Fruit fly (Drosophila melanogaster) whole organism, embryonic: ENCODE results near the gene CG31776.
A peak's percentile ranks its signal among the peaks of the same experiment; 100 is the strongest.

ENCODE experiments used
- Bdp1 ChIP-seq: fragments of 200-800 bp; sonication (Bioruptor generic); optimal IDR thresholded peaks from 3 replicates; lab custom pipeline; 2016; ENCODE audit warnings: missing biosample characterization, missing genetic modification characterization
- Bgb ChIP-seq: fragments of 200-800 bp; sonication (Bioruptor generic); IDR thresholded peaks from 2 replicates; pipeline ENCODE4 v1.3.6; 2022; ENCODE audit warnings: missing biosample characterization, missing genetic modification characterization; ENCODE audit not compliant: partially characterized antibody
- CG10274 ChIP-seq: fragments of 200-800 bp; sonication (Bioruptor generic); optimal IDR thresholded peaks from 3 replicates; lab custom pipeline; 2017; ENCODE audit warnings: missing biosample characterization, mild to moderate bottlenecking, missing genetic modification characterization
- CG10543 ChIP-seq: fragments of 200-800 bp; sonication (Bioruptor generic); optimal IDR thresholded peaks from 3 replicates; lab custom pipeline; 2017; ENCODE audit warnings: missing biosample characterization, mild to moderate bottlenecking, missing genetic modification characterization, moderate library complexity
- CG11456 ChIP-seq: fragments of 200-800 bp; sonication (Bioruptor generic); IDR thresholded peaks from 3 replicates; pipeline ENCODE4 v1.3.6; 2022; ENCODE audit warnings: missing biosample characterization, missing genetic modification characterization
- CG13123 ChIP-seq: fragments of 200-800 bp; sonication (Bioruptor generic); optimal IDR thresholded peaks from 2 replicates; lab custom pipeline; 2016; ENCODE audit warnings: missing biosample characterization, missing genetic modification characterization
- CG13775 ChIP-seq: fragments of 200-800 bp; sonication (Bioruptor generic); optimal IDR thresholded peaks from 3 replicates; lab custom pipeline; 2017; ENCODE audit warnings: missing biosample characterization, mild to moderate bottlenecking, missing genetic modification characterization
- CG14965 ChIP-seq: fragments of 200-800 bp; sonication (Bioruptor generic); optimal IDR thresholded peaks from 2 replicates; lab custom pipeline; 2016; ENCODE audit warnings: missing biosample characterization, missing genetic modification characterization, borderline replicate concordance
- CG15011 ChIP-seq: fragments of 200-800 bp; sonication (Bioruptor generic); optimal IDR thresholded peaks from 3 replicates; lab custom pipeline; 2018; ENCODE audit warnings: missing biosample characterization, mild to moderate bottlenecking, missing genetic modification characterization
- CG17328 ChIP-seq: fragments of 200-800 bp; sonication (Bioruptor generic); IDR thresholded peaks from 2 replicates; pipeline ENCODE4 v1.3.6; 2022; ENCODE audit warnings: missing biosample characterization, missing genetic modification characterization
- CG17359 ChIP-seq: fragments of 200-800 bp; sonication (Bioruptor generic); optimal IDR thresholded peaks from 3 replicates; lab custom pipeline; 2018; ENCODE audit warnings: missing biosample characterization, mild to moderate bottlenecking, missing genetic modification characterization, moderate library complexity
- CG17361 ChIP-seq: fragments of 200-800 bp; sonication (Bioruptor generic); IDR thresholded peaks from 3 replicates; pipeline ENCODE4 v1.3.6; 2022; ENCODE audit warnings: missing biosample characterization, missing genetic modification characterization
- CG17912 ChIP-seq: fragments of 200-800 bp; sonication (Bioruptor generic); optimal IDR thresholded peaks from 2 replicates; lab custom pipeline; 2018; ENCODE audit warnings: missing biosample characterization, mild to moderate bottlenecking, missing genetic modification characterization
- CG18619 ChIP-seq: fragments of 200-800 bp; sonication (Bioruptor generic); optimal IDR thresholded peaks from 3 replicates; lab custom pipeline; 2017; ENCODE audit warnings: missing biosample characterization, mild to moderate bottlenecking, missing genetic modification characterization
- CG2116 ChIP-seq: fragments of 200-800 bp; sonication (Bioruptor generic); optimal IDR thresholded peaks from 3 replicates; lab custom pipeline; 2018; ENCODE audit warnings: missing biosample characterization, mild to moderate bottlenecking, missing genetic modification characterization
- CG30020 ChIP-seq: fragments of 200-800 bp; optimal IDR thresholded peaks from 2 replicates; lab custom pipeline; 2019; ENCODE audit warnings: missing biosample characterization, mild to moderate bottlenecking, missing genetic modification characterization, moderate library complexity
- CG4328 ChIP-seq: fragments of 200-800 bp; sonication (Bioruptor generic); optimal IDR thresholded peaks from 3 replicates; lab custom pipeline; 2017; ENCODE audit warnings: missing biosample characterization, missing genetic modification reagents, missing genetic modification characterization
- CG7556 ChIP-seq: fragments of 200-800 bp; sonication (Bioruptor generic); optimal IDR thresholded peaks from 2 replicates; lab custom pipeline; 2017; ENCODE audit warnings: missing biosample characterization, mild to moderate bottlenecking, missing genetic modification characterization
- CG7987 ChIP-seq: fragments of 200-800 bp; sonication (Bioruptor generic); optimal IDR thresholded peaks from 2 replicates; lab custom pipeline; 2018; ENCODE audit warnings: missing biosample characterization, mild to moderate bottlenecking, missing genetic modification characterization, moderate library complexity
- CG8944 ChIP-seq: fragments of 200-800 bp; sonication (Bioruptor generic); optimal IDR thresholded peaks from 3 replicates; lab custom pipeline; 2016; ENCODE audit warnings: missing biosample characterization, missing genetic modification characterization
- CkIIα-i1 ChIP-seq: fragments of 200-800 bp; sonication (Bioruptor generic); IDR thresholded peaks from 2 replicates; pipeline ENCODE4 v1.3.6; 2022; ENCODE audit warnings: missing biosample characterization, missing genetic modification characterization
- D19A ChIP-seq: fragments of 200-800 bp; optimal IDR thresholded peaks from 3 replicates; lab custom pipeline; 2019; ENCODE audit warnings: missing biosample characterization, mild to moderate bottlenecking, missing genetic modification characterization, moderate library complexity
- Dbx ChIP-seq: fragments of 200-800 bp; sonication (Bioruptor generic); IDR thresholded peaks from 3 replicates; pipeline ENCODE4 v1.3.6; 2022; ENCODE audit warnings: missing biosample characterization, missing genetic modification characterization
- Deaf1 ChIP-seq: fragments of 200-800 bp; optimal IDR thresholded peaks from 3 replicates; lab custom pipeline; 2019; ENCODE audit warnings: missing biosample characterization, mild to moderate bottlenecking, missing genetic modification characterization, moderate library complexity
- Dip3 ChIP-seq: fragments of 200-800 bp; sonication (Bioruptor generic); optimal IDR thresholded peaks from 3 replicates; lab custom pipeline; 2016; ENCODE audit warnings: missing biosample characterization, missing genetic modification characterization
- Doc2 ChIP-seq: fragments of 200-800 bp; sonication (Bioruptor generic); IDR thresholded peaks from 2 replicates; pipeline ENCODE4 v1.3.6; 2022; ENCODE audit warnings: missing biosample characterization, missing genetic modification characterization
- H2.0 ChIP-seq: fragments of 200-800 bp; sonication (Bioruptor generic); IDR thresholded peaks from 2 replicates; pipeline ENCODE4 v1.3.6; 2022; ENCODE audit warnings: missing biosample characterization, missing genetic modification characterization
- Hand ChIP-seq: fragments of 200-800 bp; sonication (Bioruptor generic); optimal IDR thresholded peaks from 2 replicates; lab custom pipeline; 2017; ENCODE audit warnings: mild to moderate bottlenecking, missing biosample characterization, missing genetic modification reagents, missing genetic modification characterization
- Hmr ChIP-seq: fragments of 200-800 bp; sonication (Bioruptor generic); optimal IDR thresholded peaks from 3 replicates; lab custom pipeline; 2017; ENCODE audit warnings: mild to moderate bottlenecking, missing biosample characterization, missing genetic modification reagents, missing genetic modification characterization
- Hr51 ChIP-seq, 2 experiments: fragments of 200-800 bp; sonication (Bioruptor generic); optimal IDR thresholded peaks; 2 replicates in 1 of 2; 3 replicates in 1 of 2; lab custom pipeline; 2016 to 2018; ENCODE audit warnings: missing biosample characterization in 2 of 2, missing genetic modification characterization in 2 of 2, mild to moderate bottlenecking in 1 of 2, moderate library complexity in 1 of 2
- Hr78 ChIP-seq, 2 experiments: fragments of 200-800 bp in 1 of 2; fragments of >200 bp in 1 of 2; sonication (Bioruptor generic) in 1 of 2; optimal IDR thresholded peaks; 2 replicates each; lab custom pipeline; 2017 to 2019; ENCODE audit warnings: missing biosample characterization in 2 of 2, missing genetic modification characterization in 2 of 2, mild to moderate bottlenecking in 1 of 2, moderate library complexity in 1 of 2
- MTF-1 ChIP-seq: fragments of 200-800 bp; sonication (Bioruptor generic); optimal IDR thresholded peaks from 2 replicates; lab custom pipeline; 2018; ENCODE audit warnings: missing biosample characterization, mild to moderate bottlenecking, missing genetic modification characterization, borderline replicate concordance
- Nf-YA ChIP-seq: fragments of 200-800 bp; sonication (Bioruptor generic); IDR thresholded peaks from 2 replicates; pipeline ENCODE4 v1.3.6; 2022; ENCODE audit warnings: missing biosample characterization, missing genetic modification characterization
- Rx ChIP-seq: fragments of 200-800 bp; sonication (Bioruptor generic); IDR thresholded peaks from 2 replicates; pipeline ENCODE4 v1.3.6; 2022; ENCODE audit warnings: missing biosample characterization, missing genetic modification characterization
- Sry-δ ChIP-seq: fragments of 200-800 bp; sonication (Bioruptor generic); optimal IDR thresholded peaks from 2 replicates; lab custom pipeline; 2016; ENCODE audit warnings: missing biosample characterization, missing genetic modification characterization
- Xrp1 ChIP-seq: fragments of 200-800 bp; sonication (Bioruptor generic); IDR thresholded peaks from 2 replicates; pipeline ENCODE4 v1.3.6; 2022; ENCODE audit warnings: missing biosample characterization, missing genetic modification characterization
- ac ChIP-seq: fragments of 200-800 bp; sonication (Bioruptor generic); optimal IDR thresholded peaks from 3 replicates; lab custom pipeline; 2017; ENCODE audit warnings: missing biosample characterization, mild to moderate bottlenecking, missing genetic modification characterization
- bab2 ChIP-seq: fragments of 200-800 bp; sonication (Bioruptor generic); optimal IDR thresholded peaks from 2 replicates; lab custom pipeline; 2016; ENCODE audit warnings: missing biosample characterization, missing genetic modification characterization
- bowl ChIP-seq: fragments of 200-800 bp; sonication (Bioruptor generic); IDR thresholded peaks from 2 replicates; pipeline ENCODE4 v1.3.6; 2022; ENCODE audit warnings: missing biosample characterization, missing genetic modification characterization
- crol ChIP-seq: fragments of 200-800 bp; sonication (Bioruptor generic); IDR thresholded peaks from 2 replicates; pipeline ENCODE4 v1.3.6; 2022; ENCODE audit warnings: missing biosample characterization, missing genetic modification characterization
- dpn ChIP-seq, 2 experiments: fragments of 200-800 bp; sonication (Bioruptor generic); optimal IDR thresholded peaks; 3 replicates each; lab custom pipeline; 2016; ENCODE audit warnings: missing biosample characterization in 2 of 2, missing genetic modification characterization in 2 of 2
- fd3F ChIP-seq: fragments of 200-800 bp; sonication (Bioruptor generic); optimal IDR thresholded peaks from 2 replicates; lab custom pipeline; 2018; ENCODE audit warnings: missing biosample characterization, mild to moderate bottlenecking, missing genetic modification characterization, moderate library complexity
- ind ChIP-seq: fragments of 200-800 bp; sonication (Bioruptor generic); optimal IDR thresholded peaks from 3 replicates; lab custom pipeline; 2016; ENCODE audit warnings: missing biosample characterization, missing genetic modification characterization
- kay ChIP-seq: fragments of 200-800 bp; sonication (Bioruptor generic); optimal IDR thresholded peaks from 2 replicates; lab custom pipeline; 2016; ENCODE audit warnings: missing biosample characterization, missing genetic modification characterization
- pros ChIP-seq: fragments of 200-800 bp; sonication (Bioruptor generic); optimal IDR thresholded peaks from 3 replicates; lab custom pipeline; 2019; ENCODE audit warnings: missing biosample characterization, mild to moderate bottlenecking, missing genetic modification characterization, moderate library complexity
- row ChIP-seq: fragments of 200-800 bp; sonication (Bioruptor generic); IDR thresholded peaks from 3 replicates; pipeline ENCODE4 v1.3.6; 2022; ENCODE audit warnings: missing biosample characterization, missing genetic modification characterization
- salm ChIP-seq: fragments of 200-800 bp; sonication (Bioruptor generic); optimal IDR thresholded peaks from 2 replicates; lab custom pipeline; 2018; ENCODE audit warnings: missing biosample characterization, mild to moderate bottlenecking, missing genetic modification characterization
- sens-2 ChIP-seq: fragments of 200-800 bp; sonication (Bioruptor generic); IDR thresholded peaks from 2 replicates; pipeline ENCODE4 v1.3.6; 2022; ENCODE audit warnings: missing biosample characterization, missing genetic modification characterization
- trem ChIP-seq: fragments of 200-800 bp; optimal IDR thresholded peaks from 3 replicates; lab custom pipeline; 2019; ENCODE audit warnings: missing biosample characterization, mild to moderate bottlenecking, missing genetic modification characterization, moderate library complexity
- trh ChIP-seq: fragments of 200-800 bp; sonication (Bioruptor generic); optimal IDR thresholded peaks from 2 replicates; lab custom pipeline; 2016; ENCODE audit warnings: missing biosample characterization, missing genetic modification characterization
- vfl ChIP-seq: fragments of 200-800 bp; sonication (Bioruptor generic); optimal IDR thresholded peaks from 2 replicates; lab custom pipeline; 2016; ENCODE audit warnings: missing biosample characterization, missing genetic modification characterization

CG31776 gene

DNA sequence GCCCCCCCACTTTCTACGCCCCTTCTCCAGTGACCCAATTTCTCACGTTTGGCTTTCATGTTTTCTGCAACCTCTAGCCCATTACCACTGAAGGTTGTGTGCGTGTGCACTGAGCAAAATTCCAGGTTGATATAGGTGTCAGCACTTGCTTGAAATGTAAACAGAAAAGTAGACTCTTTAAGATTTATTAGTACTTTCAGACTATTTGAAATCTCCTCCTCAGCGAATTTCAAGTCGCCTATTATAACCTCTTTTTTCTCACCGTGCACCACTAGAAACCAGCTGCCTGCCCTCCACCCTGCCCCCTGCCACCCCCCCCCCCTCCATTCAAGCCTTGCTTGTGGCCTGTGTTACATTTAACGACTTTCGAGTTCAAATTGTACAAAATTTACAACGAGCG is 34.9 kb upstream of the CG31776 start:
- TF ChIP-seq CG14965 (GFP tag; lab: Kevin White, UChicago), result no peak
- no peak for TF ChIP-seq CG2116 (GFP tag; lab: Kevin White, UChicago)
- TF ChIP-seq Hand, result no peak
- TF ChIP-seq ind (GFP tag; lab: Kevin White, UChicago), result peak; percentile 55
- TF ChIP-seq trem (tag; lab: Kevin White, UChicago), result peak; percentile 7
- peak; percentile 19; the same call in 1 of the 2 replicates for TF ChIP-seq H2.0 (GFP tag; lab: Robert Waterston, UW)
- peak; percentile 54 for TF ChIP-seq Rx
- TF ChIP-seq Doc2 (GFP tag; lab: Robert Waterston, UW), result no peak
- TF ChIP-seq CG10274 (GFP tag; lab: Kevin White, UChicago), result no peak
- no peak for TF ChIP-seq Dip3
- peak; percentile 1 for TF ChIP-seq CG18619 (GFP tag; lab: Kevin White, UChicago)
- TF ChIP-seq Xrp1 (GFP tag; lab: Robert Waterston, UW), result peak; percentile 63
- peak; percentile 64 for TF ChIP-seq row (GFP tag; lab: Robert Waterston, UW)
- no peak for TF ChIP-seq bab2 (GFP tag; lab: Kevin White, UChicago)
- TF ChIP-seq vfl (GFP tag; lab: Kevin White, UChicago), result no peak
- no peak for TF ChIP-seq CG15011
- TF ChIP-seq Deaf1, result no peak
- peak; percentile 39 for TF ChIP-seq CG7556 (GFP tag; lab: Kevin White, UChicago)
- no peak for TF ChIP-seq CG4328 (GFP tag; lab: Kevin White, UChicago)
- peak; percentile 72 for TF ChIP-seq CG17328 (GFP tag; lab: Robert Waterston, UW)
- no peak for TF ChIP-seq CG17912
- peak; percentile 44; the same call in 1 of the 2 replicates for TF ChIP-seq sens-2
- TF ChIP-seq trh (GFP tag; lab: Kevin White, UChicago), result no peak
- peak; percentile 54 for TF ChIP-seq Nf-YA (GFP tag; lab: Robert Waterston, UW)
- no peak for TF ChIP-seq fd3F (GFP tag; lab: Kevin White, UChicago)
- TF ChIP-seq pros (GFP tag; lab: Kevin White, UChicago), result no peak
- TF ChIP-seq Bdp1 (GFP tag; lab: Kevin White, UChicago), result no peak
- TF ChIP-seq ac (GFP tag; lab: Kevin White, UChicago), result no peak
- no peak for TF ChIP-seq Sry-δ (GFP tag; lab: Kevin White, UChicago)
- peak; percentile 59 for TF ChIP-seq CG17359 (tag; lab: Kevin White, UChicago)
- peak; percentile 46; the same call in 1 of the 3 replicates for TF ChIP-seq CG11456
- TF ChIP-seq CG30020 (tag; lab: Kevin White, UChicago), result no peak
- no peak for TF ChIP-seq Hr78 (GFP tag; optimal IDR thresholded peaks at IDR 0.05; lab: Kevin White, UChicago)
- TF ChIP-seq Bgb, result no peak
- TF ChIP-seq MTF-1 (GFP tag; lab: Kevin White, UChicago), result no peak
- peak; percentile 14 for TF ChIP-seq CG8944 (GFP tag; lab: Kevin White, UChicago)
- peak; percentile 53 for TF ChIP-seq Hmr (GFP tag; lab: Kevin White, UChicago)
- peak; percentile 49; the same call in 1 of the 3 replicates for TF ChIP-seq CG17361
- TF ChIP-seq D19A, result peak; percentile 8
- no peak for TF ChIP-seq CG13123 (GFP tag; lab: Kevin White, UChicago)
- peak in 1 of 2 experiments; percentile 47 for TF ChIP-seq Hr51 (GFP tag; optimal IDR thresholded peaks at IDR 0.05; lab: Kevin White, UChicago)
- TF ChIP-seq kay, result no peak
- TF ChIP-seq CG10543 (GFP tag; lab: Kevin White, UChicago), result no peak
- no peak for TF ChIP-seq CG7987
- no peak for TF ChIP-seq salm (tag; lab: Kevin White, UChicago)
- peak; percentile 61 for TF ChIP-seq crol (GFP tag; lab: Robert Waterston, UW)
- TF ChIP-seq CG13775 (GFP tag; lab: Kevin White, UChicago), result no peak
- TF ChIP-seq CkIIα-i1 (GFP tag; lab: Robert Waterston, UW), result no peak
- peak; percentile 6 to 18 for TF ChIP-seq dpn (GFP tag; optimal IDR thresholded peaks at IDR 0.05; lab: Kevin White, UChicago)
- TF ChIP-seq Dbx (GFP tag; lab: Robert Waterston, UW), result no peak
- no peak for TF ChIP-seq bowl (GFP tag; lab: Robert Waterston, UW)
